Worm (Caenorhabditis elegans) whole organism, dauer: ENCODE measurements around the gene Y53C12A.6.
"Not testable (repeated sequence)": the region's sequence is repeated elsewhere in the genome, so short reads cannot be mapped to it uniquely, and the experiment has no call there.

Source experiments
- unc-62 ChIP-seq: sonication (generic microtip); optimal IDR thresholded peaks from 2 replicates; lab custom pipeline; 2017; ENCODE audit warnings: missing biosample characterization, missing genetic modification reagents, missing genetic modification characterization

The Y53C12A.6 gene

ce11 chrII:9728506-9728905, 10.7 kb upstream of the Y53C12A.6 start:
- TF ChIP-seq unc-62 (GFP tag; lab: Kevin White, UChicago), result no peak

ce11 chrII:9727192-9727699, 9.4 kb upstream of the Y53C12A.6 start:
- no peak for TF ChIP-seq unc-62 (GFP tag; lab: Kevin White, UChicago)

ce11 chrII:9725056-9725455, 7.3 kb upstream of the Y53C12A.6 start:
- TF ChIP-seq unc-62 (GFP tag; lab: Kevin White, UChicago), result no peak

- TF ChIP-seq unc-62 (GFP tag; lab: Kevin White, UChicago), result no peak
These were observed 6.7 kb upstream of the Y53C12A.6 start, which contains the start of gene cutl-2 for ce11 chrII:9724464-9724863. Gene cutl-2, minus strand, starts transcription at chrII:9724673.

ce11 chrII:9718631-9719252, 938 bp upstream of the Y53C12A.6 start, which contains the start of gene Y53C12A.11:
Gene Y53C12A.11, minus strand, starts transcription at chrII:9718698.
- TF ChIP-seq unc-62 (GFP tag; lab: Kevin White, UChicago), result not testable (repeated sequence)

- no peak for TF ChIP-seq unc-62 (GFP tag; lab: Kevin White, UChicago)
These were observed 1.3 kb downstream of the Y53C12A.6 start, which contains the start of gene wee-1.3 for ce11 chrII:9716417-9717039. Gene wee-1.3, minus strand, starts transcription at chrII:9716467.

- TF ChIP-seq unc-62 (GFP tag; lab: Kevin White, UChicago), result no peak
These were observed 4.7 kb downstream of the Y53C12A.6 start for ce11 chrII:9713083-9713482.

- no peak for TF ChIP-seq unc-62 (GFP tag; lab: Kevin White, UChicago)
These were observed 8.9 kb downstream of the Y53C12A.6 start, which contains the start of gene glt-5 for ce11 chrII:9708835-9709299. Gene glt-5, minus strand, starts transcription at chrII:9708885.

- no peak for TF ChIP-seq unc-62 (GFP tag; lab: Kevin White, UChicago)
These were observed 11.6 kb downstream of the Y53C12A.6 start, which contains the start of gene Y53C12A.3 for ce11 chrII:9706207-9706606. Gene Y53C12A.3, minus strand, starts transcription at chrII:9706240.

ce11 chrII:9704746-9705145, 13.1 kb downstream of the Y53C12A.6 start, which contains the start of gene Y53C12A.10:
Gene Y53C12A.10, minus strand, starts transcription at chrII:9704846.
- TF ChIP-seq unc-62 (GFP tag; lab: Kevin White, UChicago), result no peak

ce11 chrII:9703601-9704000, 14.2 kb downstream of the Y53C12A.6 start, which contains the start of gene mop-25.2:
Gene mop-25.2, minus strand, starts transcription at chrII:9703701.
- TF ChIP-seq unc-62 (GFP tag; lab: Kevin White, UChicago), result no peak

- no peak for TF ChIP-seq unc-62 (GFP tag; lab: Kevin White, UChicago)
These were observed 17.4 kb downstream of the Y53C12A.6 start, which contains the start of the genes Y53C12A.8 and Y53C12A.7 for ce11 chrII:9700363-9700762. Gene Y53C12A.8, minus strand, starts transcription at chrII:9700463. Gene Y53C12A.7, plus strand, starts transcription at chrII:9700543.

- no peak for TF ChIP-seq unc-62 (GFP tag; lab: Kevin White, UChicago)
These were observed 21.9 kb downstream of the Y53C12A.6 start for ce11 chrII:9695942-9696341.

- no peak for TF ChIP-seq unc-62 (GFP tag; lab: Kevin White, UChicago)
These were observed 26.0 kb downstream of the Y53C12A.6 start, which contains the start of gene nlp-11 for ce11 chrII:9691839-9692238. Gene nlp-11, minus strand, starts transcription at chrII:9691939.

- no peak for TF ChIP-seq unc-62 (GFP tag; lab: Kevin White, UChicago)
These were observed 27.7 kb downstream of the Y53C12A.6 start for ce11 chrII:9690067-9690632.
